Fruit fly (Drosophila melanogaster) whole organism, embryonic: ENCODE data around the gene gammaCOP.

Source experiments
- Atf-2 ChIP-seq: fragments of 200-800 bp; sonication (Bioruptor generic); optimal IDR thresholded peaks from 2 replicates; lab custom pipeline; 2016; ENCODE audit warnings: missing biosample characterization, missing genetic modification characterization
- CG10267 ChIP-seq: fragments of 200-800 bp; sonication (Bioruptor generic); optimal IDR thresholded peaks from 2 replicates; lab custom pipeline; 2018; ENCODE audit warnings: missing biosample characterization, mild to moderate bottlenecking, missing genetic modification characterization, moderate library complexity
- CG13624 ChIP-seq: fragments of 200-800 bp; sonication (Bioruptor generic); optimal IDR thresholded peaks from 2 replicates; lab custom pipeline; 2016; ENCODE audit warnings: missing biosample characterization, missing genetic modification characterization
- CG16863 ChIP-seq: fragments of 200-800 bp; sonication (Bioruptor generic); optimal IDR thresholded peaks from 3 replicates; lab custom pipeline; 2016; ENCODE audit warnings: missing biosample characterization, missing genetic modification characterization
- CG2116 ChIP-seq: fragments of 200-800 bp; sonication (Bioruptor generic); optimal IDR thresholded peaks from 3 replicates; lab custom pipeline; 2018; ENCODE audit warnings: missing biosample characterization, mild to moderate bottlenecking, missing genetic modification characterization
- CG31441 ChIP-seq: fragments of 200-800 bp; sonication (Bioruptor generic); IDR thresholded peaks from 2 replicates; pipeline ENCODE4 v1.3.6; 2022; ENCODE audit warnings: missing biosample characterization, missing genetic modification characterization
- CG3163 ChIP-seq: fragments of 200-800 bp; sonication (Bioruptor generic); optimal IDR thresholded peaks from 3 replicates; lab custom pipeline; 2016; ENCODE audit warnings: missing biosample characterization, missing genetic modification characterization
- CG3281 ChIP-seq: fragments of 200-800 bp; sonication (Bioruptor generic); optimal IDR thresholded peaks from 3 replicates; lab custom pipeline; 2017; ENCODE audit warnings: missing biosample characterization, mild to moderate bottlenecking, missing genetic modification characterization
- CG4360 ChIP-seq: fragments of 200-800 bp; sonication (Bioruptor generic); IDR thresholded peaks from 2 replicates; pipeline ENCODE4 v1.3.6; 2022; ENCODE audit warnings: missing biosample characterization, missing genetic modification characterization
- CG8089 ChIP-seq: fragments of 200-800 bp; sonication (Bioruptor generic); optimal IDR thresholded peaks from 3 replicates; lab custom pipeline; 2016; ENCODE audit warnings: missing biosample characterization, missing genetic modification characterization
- CG8281 ChIP-seq: fragments of 200-800 bp; sonication (Bioruptor generic); optimal IDR thresholded peaks from 2 replicates; lab custom pipeline; 2018; ENCODE audit warnings: missing biosample characterization, mild to moderate bottlenecking, missing genetic modification characterization, moderate library complexity
- CG8290 ChIP-seq, 3 experiments: fragments of 200-800 bp; sonication (Bioruptor generic); optimal IDR thresholded peaks; 2 replicates each; lab custom pipeline; 2016 to 2019; ENCODE audit warnings: missing biosample characterization in 3 of 3, missing genetic modification characterization in 3 of 3, mild to moderate bottlenecking in 2 of 3, moderate library complexity in 1 of 3
- CG9215 ChIP-seq: fragments of 200-800 bp; sonication (Bioruptor generic); IDR thresholded peaks from 2 replicates; pipeline ENCODE4 v1.3.6; 2022; ENCODE audit warnings: missing biosample characterization, missing genetic modification characterization
- CG9817 ChIP-seq: fragments of 200-800 bp; sonication (Bioruptor generic); optimal IDR thresholded peaks from 2 replicates; lab custom pipeline; 2018; ENCODE audit warnings: missing biosample characterization, mild to moderate bottlenecking, missing genetic modification characterization, moderate library complexity
- Dll ChIP-seq: fragments of 200-800 bp; sonication (Bioruptor generic); IDR thresholded peaks from 4 replicates; pipeline ENCODE4 v1.3.6; 2022; ENCODE audit warnings: missing biosample characterization, missing genetic modification characterization; ENCODE audit not compliant: partially characterized antibody
- ERR ChIP-seq: fragments of 200-800 bp; sonication (Bioruptor generic); optimal IDR thresholded peaks from 2 replicates; lab custom pipeline; 2016; ENCODE audit warnings: missing biosample characterization, missing genetic modification characterization
- Hr78 ChIP-seq, 2 experiments: fragments of 200-800 bp in 1 of 2; fragments of >200 bp in 1 of 2; sonication (Bioruptor generic) in 1 of 2; optimal IDR thresholded peaks; 2 replicates each; lab custom pipeline; 2017 to 2019; ENCODE audit warnings: missing biosample characterization in 2 of 2, missing genetic modification characterization in 2 of 2, mild to moderate bottlenecking in 1 of 2, moderate library complexity in 1 of 2
- MTF-1 ChIP-seq: fragments of 200-800 bp; sonication (Bioruptor generic); optimal IDR thresholded peaks from 2 replicates; lab custom pipeline; 2018; ENCODE audit warnings: missing biosample characterization, mild to moderate bottlenecking, missing genetic modification characterization, borderline replicate concordance
- NFAT ChIP-seq: fragments of 200-800 bp; sonication (Bioruptor generic); IDR thresholded peaks from 2 replicates; pipeline ENCODE4 v1.3.6; 2022; ENCODE audit warnings: missing biosample characterization, missing genetic modification characterization
- PHDP ChIP-seq: fragments of 200-800 bp; sonication (Bioruptor generic); optimal IDR thresholded peaks from 3 replicates; lab custom pipeline; 2018; ENCODE audit warnings: missing biosample characterization, mild to moderate bottlenecking, missing genetic modification characterization, moderate library complexity
- Pdp1 ChIP-seq, 2 experiments: fragments of 200-800 bp; sonication (Bioruptor generic); optimal IDR thresholded peaks; 3 replicates each; lab custom pipeline; 2016; ENCODE audit warnings: missing biosample characterization in 2 of 2, missing genetic modification characterization in 2 of 2, mild to moderate bottlenecking in 1 of 2, moderate library complexity in 1 of 2
- Rfx ChIP-seq: fragments of 200-800 bp; sonication (Bioruptor generic); IDR thresholded peaks from 2 replicates; pipeline ENCODE4 v1.3.6; 2022; ENCODE audit warnings: missing biosample characterization, missing genetic modification characterization
- Six4 ChIP-seq: fragments of 200-800 bp; sonication (Bioruptor generic); optimal IDR thresholded peaks from 2 replicates; lab custom pipeline; 2016; ENCODE audit warnings: missing biosample characterization, missing genetic modification characterization
- TFAM ChIP-seq: fragments of 200-800 bp; sonication (Bioruptor generic); optimal IDR thresholded peaks from 2 replicates; lab custom pipeline; 2017; ENCODE audit warnings: missing biosample characterization, missing genetic modification characterization, inconsistent platforms
- Xrp1 ChIP-seq: fragments of 200-800 bp; sonication (Bioruptor generic); IDR thresholded peaks from 2 replicates; pipeline ENCODE4 v1.3.6; 2022; ENCODE audit warnings: missing biosample characterization, missing genetic modification characterization
- YL-1 ChIP-seq: fragments of 200-800 bp; sonication (Bioruptor generic); optimal IDR thresholded peaks from 3 replicates; lab custom pipeline; 2017; ENCODE audit warnings: missing biosample characterization, mild to moderate bottlenecking, missing genetic modification characterization
- abd-A ChIP-seq: fragments of 200-800 bp; sonication (Bioruptor generic); optimal IDR thresholded peaks from 3 replicates; lab custom pipeline; 2019; ENCODE audit warnings: missing biosample characterization, mild to moderate bottlenecking, missing genetic modification characterization, moderate library complexity
- ato ChIP-seq: fragments of 200-800 bp; sonication (Bioruptor generic); IDR thresholded peaks from 2 replicates; pipeline ENCODE4 v1.3.6; 2022; ENCODE audit warnings: missing biosample characterization, missing genetic modification characterization; ENCODE audit not compliant: partially characterized antibody
- bigmax ChIP-seq: fragments of 200-800 bp; sonication (Bioruptor generic); optimal IDR thresholded peaks from 2 replicates; lab custom pipeline; 2018; ENCODE audit warnings: missing biosample characterization, mild to moderate bottlenecking, missing genetic modification characterization
- crc ChIP-seq: fragments of 200-800 bp; sonication (Bioruptor generic); optimal IDR thresholded peaks from 2 replicates; lab custom pipeline; 2016; ENCODE audit warnings: missing biosample characterization, missing genetic modification characterization
- danr ChIP-seq: fragments of 200-800 bp; sonication (Bioruptor generic); IDR thresholded peaks from 2 replicates; pipeline ENCODE4 v1.3.6; 2022; ENCODE audit warnings: missing biosample characterization, missing genetic modification characterization
- dimm ChIP-seq: fragments of 200-800 bp; sonication (Bioruptor generic); IDR thresholded peaks from 2 replicates; pipeline ENCODE4 v1.3.6; 2022; ENCODE audit warnings: missing biosample characterization, missing genetic modification characterization
- fd96Cb ChIP-seq: fragments of 200-800 bp; sonication (Bioruptor generic); optimal IDR thresholded peaks from 2 replicates; lab custom pipeline; 2018; ENCODE audit warnings: missing biosample characterization, mild to moderate bottlenecking, missing genetic modification characterization, moderate library complexity
- h ChIP-seq: fragments of >200 bp; optimal IDR thresholded peaks from 2 replicates; lab custom pipeline; 2017
- kni ChIP-seq: fragments of 200-800 bp; sonication (Bioruptor generic); optimal IDR thresholded peaks from 3 replicates; lab custom pipeline; 2017; ENCODE audit warnings: mild to moderate bottlenecking, missing biosample characterization, missing genetic modification reagents, missing genetic modification characterization
- mld ChIP-seq: fragments of 200-800 bp; sonication (Bioruptor generic); IDR thresholded peaks from 3 replicates; pipeline ENCODE4 v1.3.6; 2022; ENCODE audit warnings: missing biosample characterization, missing genetic modification characterization; ENCODE audit not compliant: partially characterized antibody
- nom ChIP-seq: fragments of 200-800 bp; sonication (Bioruptor generic); optimal IDR thresholded peaks from 2 replicates; lab custom pipeline; 2017; ENCODE audit warnings: missing biosample characterization, missing genetic modification characterization, mild to moderate bottlenecking, moderate library complexity, missing genetic modification reagents
- pb ChIP-seq: fragments of 200-800 bp; sonication (Bioruptor generic); optimal IDR thresholded peaks from 3 replicates; lab custom pipeline; 2016; ENCODE audit warnings: missing biosample characterization, missing genetic modification characterization
- pho ChIP-seq: fragments of 200-800 bp; sonication (Bioruptor generic); optimal IDR thresholded peaks from 2 replicates; lab custom pipeline; 2016; ENCODE audit warnings: missing biosample characterization, missing genetic modification characterization
- prd ChIP-seq, 3 experiments: fragments of >200 bp in 2 of 3; fragments of 200-800 bp in 1 of 3; sonication (Bioruptor generic) in 1 of 3; optimal IDR thresholded peaks in 2 of 3; IDR thresholded peaks in 1 of 3; 2 replicates in 2 of 3; 3 replicates in 1 of 3; pipeline versions ENCODE4 v1.3.6 to Lab custom; 2017 to 2022; ENCODE audit warnings: missing biosample characterization in 1 of 3, missing genetic modification characterization in 1 of 3
- run ChIP-seq: fragments of 200-800 bp; sonication (Bioruptor generic); optimal IDR thresholded peaks from 3 replicates; lab custom pipeline; 2018; ENCODE audit warnings: missing biosample characterization, mild to moderate bottlenecking, missing genetic modification characterization
- slbo ChIP-seq: fragments of 200-800 bp; sonication (Bioruptor generic); IDR thresholded peaks from 2 replicates; pipeline ENCODE4 v1.3.6; 2022; ENCODE audit warnings: missing biosample characterization, missing genetic modification characterization
- sug ChIP-seq: fragments of 200-800 bp; optimal IDR thresholded peaks from 2 replicates; lab custom pipeline; 2019; ENCODE audit warnings: missing biosample characterization, mild to moderate bottlenecking, missing genetic modification characterization, moderate library complexity
- tna ChIP-seq: fragments of 200-800 bp; sonication (Bioruptor generic); IDR thresholded peaks from 2 replicates; pipeline ENCODE4 v1.3.6; 2022; ENCODE audit warnings: missing biosample characterization, missing genetic modification characterization; ENCODE audit not compliant: partially characterized antibody
- unc-4 ChIP-seq: fragments of 200-800 bp; sonication (Bioruptor generic); IDR thresholded peaks from 2 replicates; pipeline ENCODE4 v1.3.6; 2022; ENCODE audit warnings: missing biosample characterization, missing genetic modification characterization; ENCODE audit not compliant: partially characterized antibody
- wor ChIP-seq: fragments of 200-800 bp; sonication (Bioruptor generic); IDR thresholded peaks from 2 replicates; pipeline ENCODE4 v1.3.6; 2022; ENCODE audit warnings: missing biosample characterization, missing genetic modification characterization
- zen2 ChIP-seq: fragments of 200-800 bp; sonication (Bioruptor generic); IDR thresholded peaks from 3 replicates; pipeline ENCODE4 v1.3.6; 2022; ENCODE audit warnings: missing biosample characterization, missing genetic modification characterization; ENCODE audit not compliant: partially characterized antibody
- zf30C ChIP-seq: fragments of 200-800 bp; sonication (Bioruptor generic); optimal IDR thresholded peaks from 3 replicates; lab custom pipeline; 2018; ENCODE audit warnings: missing biosample characterization, mild to moderate bottlenecking, missing genetic modification characterization

Gene gammaCOP

dm6 chr3R:31588374-31588773, 16.4 kb downstream of the gammaCOP start, which contains the start of gene CG1635 (continued):
- peak; percentile 97 for TF ChIP-seq ERR (GFP tag; lab: Kevin White, UChicago)
- TF ChIP-seq unc-4: 0 out of 2 replicates have a peak, but pooled peaks have one; percentile 45
- peak; percentile 99 for TF ChIP-seq sug
- peak; percentile 100 for TF ChIP-seq PHDP (tag; lab: Kevin White, UChicago)
- TF ChIP-seq Rfx (GFP tag; lab: Robert Waterston, UW): peak; percentile 99
- peak; percentile 99 for TF ChIP-seq pho (GFP tag; lab: Kevin White, UChicago)
- TF ChIP-seq YL-1: peak; percentile 99
- TF ChIP-seq CG8089: peak; percentile 97
- TF ChIP-seq NFAT: peak; percentile 99
- peak; percentile 92 for TF ChIP-seq CG4360 (GFP tag; lab: Robert Waterston, UW)
- peak; percentile 64; the same call in 1 of the 2 replicates for TF ChIP-seq tna (GFP tag; lab: Robert Waterston, UW)
- TF ChIP-seq wor (GFP tag; lab: Robert Waterston, UW): peak; percentile 99
- TF ChIP-seq nom (GFP tag; lab: Kevin White, UChicago): peak; percentile 94
- no peak for TF ChIP-seq abd-A (tag; lab: Kevin White, UChicago)
- peak; percentile 94 for TF ChIP-seq CG13624 (GFP tag; lab: Kevin White, UChicago)
- TF ChIP-seq CG8290 (GFP tag; optimal IDR thresholded peaks at IDR 0.05; lab: Kevin White, UChicago): peak; percentile 96
- peak; percentile 95 to 99 for TF ChIP-seq CG8290 (tag; optimal IDR thresholded peaks at IDR 0.05; lab: Kevin White, UChicago)
- peak; percentile 99 for TF ChIP-seq run (tag; lab: Kevin White, UChicago)
- peak; percentile 97 for TF ChIP-seq pb (GFP tag; lab: Kevin White, UChicago)
- TF ChIP-seq danr (GFP tag; lab: Robert Waterston, UW): peak; percentile 99
- TF ChIP-seq zen2 (GFP tag; lab: Robert Waterston, UW): no peak
- TF ChIP-seq mld (GFP tag; lab: Robert Waterston, UW): 0 out of 3 replicates have a peak, but pooled peaks have one; percentile 56
- TF ChIP-seq CG3281 (GFP tag; lab: Kevin White, UChicago): peak; percentile 100
- peak; percentile 99 for TF ChIP-seq MTF-1 (GFP tag; lab: Kevin White, UChicago)
- TF ChIP-seq CG2116 (GFP tag; lab: Kevin White, UChicago): peak; percentile 91
- TF ChIP-seq slbo (GFP tag; lab: Robert Waterston, UW): peak; percentile 99
- TF ChIP-seq CG3163 (GFP tag; lab: Kevin White, UChicago): peak; percentile 89
- peak; percentile 99 for TF ChIP-seq CG10267 (tag; lab: Kevin White, UChicago)
- TF ChIP-seq kni (GFP tag; lab: Kevin White, UChicago): peak; percentile 99
- TF ChIP-seq Pdp1 (GFP tag; optimal IDR thresholded peaks at IDR 0.05; lab: Kevin White, UChicago): peak; percentile 91 to 95
- peak; percentile 94 for TF ChIP-seq TFAM (GFP tag; lab: Kevin White, UChicago)
- TF ChIP-seq crc: peak; percentile 97
- TF ChIP-seq prd (optimal IDR thresholded peaks at IDR 0.05; lab: Kevin White, UChicago): no peak
- TF ChIP-seq prd (GFP tag; IDR thresholded peaks at IDR 0.05; lab: Robert Waterston, UW): peak; percentile 99
- TF ChIP-seq Dll: peak; percentile 72
- TF ChIP-seq Six4 (GFP tag; lab: Kevin White, UChicago): peak; percentile 98
- TF ChIP-seq CG16863 (GFP tag; lab: Kevin White, UChicago): peak; percentile 98
- peak; percentile 95 for TF ChIP-seq CG8281
- peak; percentile 100 for TF ChIP-seq CG31441 (GFP tag; lab: Robert Waterston, UW)
- TF ChIP-seq CG9817: peak; percentile 100
- TF ChIP-seq CG9215 (GFP tag; lab: Robert Waterston, UW): peak; percentile 98
- TF ChIP-seq ato (GFP tag; lab: Robert Waterston, UW): no peak; the same call in 1 of the 2 replicates
- TF ChIP-seq h (lab: Kevin White, UChicago): no peak
- TF ChIP-seq dimm (GFP tag; lab: Robert Waterston, UW): peak; percentile 99
- TF ChIP-seq Atf-2 (GFP tag; lab: Kevin White, UChicago): peak; percentile 97
- TF ChIP-seq fd96Cb (tag; lab: Kevin White, UChicago): peak; percentile 99
- peak; percentile 61 for TF ChIP-seq zf30C
- TF ChIP-seq Hr78 (GFP tag; optimal IDR thresholded peaks at IDR 0.05; lab: Kevin White, UChicago): peak in 1 of 2 experiments; percentile 97
- peak; percentile 88 for TF ChIP-seq bigmax
- TF ChIP-seq Xrp1 (GFP tag; lab: Robert Waterston, UW): peak; percentile 100
